Fruit fly (Drosophila melanogaster): ENCODE measurements around the gene D12.
A peak's percentile ranks its signal among the peaks of the same experiment; 100 is the strongest.

D12 gene

dm6 chr2L:8395996-8396699, 41.0 kb downstream of the D12 start, which contains the start of the genes Peritrophin-15a and CG13385:
Peritrophin-15a (minus strand) TSS chr2L:8396096.
CG13385 (plus strand) TSS chr2L:8396649.
- no peak for TF ChIP-seq CG17801 (GFP tag; optimal IDR thresholded peaks at IDR 0.05; ENCODE audit: partially characterized antibody)

dm6 chr2L:8394840-8395239, 42.3 kb downstream of the D12 start, which contains the start of gene Peritrophin-15b:
Peritrophin-15b (minus strand) TSS chr2L:8394940.
- no peak for TF ChIP-seq CG17801 (GFP tag; optimal IDR thresholded peaks at IDR 0.05; ENCODE audit: partially characterized antibody)

DNA sequence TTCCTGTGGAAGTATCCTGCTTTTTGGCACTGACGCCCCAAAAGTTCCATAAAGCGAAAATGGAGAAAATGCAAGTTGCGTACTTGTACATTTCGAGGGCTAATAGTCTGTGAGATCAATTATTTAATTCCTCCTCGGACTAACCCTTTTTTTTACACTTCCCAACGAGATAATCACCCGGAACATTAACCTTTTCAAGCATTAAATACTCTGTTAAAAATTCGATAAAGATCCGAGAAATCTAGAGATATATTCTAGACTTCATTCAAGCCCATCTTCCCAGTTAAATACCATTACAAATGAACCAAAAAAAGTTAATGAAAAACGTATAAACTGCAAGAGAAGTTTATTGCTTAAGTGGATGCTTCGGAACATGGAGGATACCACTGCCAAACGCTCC, 43.0 kb downstream of the D12 start, which contains the start of gene lectin-29Ca:
TSS of gene lectin-29Ca (minus strand) at position 101 of the 400 bp plus-strand sequence.
- no peak for TF ChIP-seq CG17801 (GFP tag; optimal IDR thresholded peaks at IDR 0.05; ENCODE audit: partially characterized antibody)

DNA sequence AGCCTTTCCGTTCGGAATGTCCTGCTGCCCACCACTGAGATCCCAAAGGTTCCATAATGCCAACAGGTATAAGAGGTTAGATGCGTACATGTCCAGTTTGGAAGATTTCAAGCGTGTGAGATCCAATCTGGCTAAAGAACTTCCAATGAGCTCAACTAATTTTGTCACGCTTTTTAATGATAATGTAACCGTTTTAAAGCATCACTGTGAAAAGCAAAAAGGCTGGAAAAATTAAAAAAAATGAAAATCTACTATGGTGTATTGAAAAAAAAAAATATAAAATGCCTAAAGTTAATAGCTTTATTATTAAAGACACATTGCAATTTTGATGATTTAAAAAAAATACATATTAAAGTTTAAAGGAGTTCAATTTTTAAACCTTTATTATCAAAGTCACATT, 44.0 kb downstream of the D12 start, which contains the start of gene Acp29AB:
TSS of gene Acp29AB (minus strand) at position 101 of the 400 bp plus-strand sequence.
- no peak for TF ChIP-seq CG17801 (GFP tag; optimal IDR thresholded peaks at IDR 0.05; ENCODE audit: partially characterized antibody)

DNA sequence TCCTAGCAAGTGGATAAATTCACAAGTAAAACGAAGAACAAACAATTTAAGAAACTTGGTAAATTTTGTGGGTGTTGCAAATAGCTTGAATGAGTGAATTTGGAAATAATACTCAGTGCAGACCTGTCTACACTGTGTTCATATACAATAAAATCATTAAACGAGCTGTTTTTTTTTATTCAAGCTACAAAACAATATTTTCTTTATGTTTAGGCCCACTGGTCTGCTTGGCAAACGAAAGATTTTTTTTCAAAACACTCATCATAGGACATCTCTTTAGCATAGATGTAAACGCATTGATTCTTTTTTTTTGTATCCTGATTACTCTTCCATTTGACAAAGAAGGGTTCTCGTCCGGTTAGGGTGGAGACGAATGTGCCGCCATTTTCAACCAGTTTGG, 44.9 kb downstream of the D12 start, which contains the start of gene CG42820:
TSS of gene CG42820 (minus strand) at position 101 of the 400 bp plus-strand sequence.
- no peak for TF ChIP-seq CG17801 (GFP tag; optimal IDR thresholded peaks at IDR 0.05; ENCODE audit: partially characterized antibody)

- TF ChIP-seq CG17801 (GFP tag; optimal IDR thresholded peaks at IDR 0.05; ENCODE audit: partially characterized antibody), result no peak
These were observed 47.9 kb downstream of the D12 start, which contains the start of gene CG42819 for dm6 chr2L:8389231-8389630. CG42819 (minus strand) TSS chr2L:8389331.

- TF ChIP-seq CG17801 (GFP tag; optimal IDR thresholded peaks at IDR 0.05; ENCODE audit: partially characterized antibody), result no peak
These were observed 51.3 kb downstream of the D12 start for dm6 chr2L:8385849-8386248.

DNA sequence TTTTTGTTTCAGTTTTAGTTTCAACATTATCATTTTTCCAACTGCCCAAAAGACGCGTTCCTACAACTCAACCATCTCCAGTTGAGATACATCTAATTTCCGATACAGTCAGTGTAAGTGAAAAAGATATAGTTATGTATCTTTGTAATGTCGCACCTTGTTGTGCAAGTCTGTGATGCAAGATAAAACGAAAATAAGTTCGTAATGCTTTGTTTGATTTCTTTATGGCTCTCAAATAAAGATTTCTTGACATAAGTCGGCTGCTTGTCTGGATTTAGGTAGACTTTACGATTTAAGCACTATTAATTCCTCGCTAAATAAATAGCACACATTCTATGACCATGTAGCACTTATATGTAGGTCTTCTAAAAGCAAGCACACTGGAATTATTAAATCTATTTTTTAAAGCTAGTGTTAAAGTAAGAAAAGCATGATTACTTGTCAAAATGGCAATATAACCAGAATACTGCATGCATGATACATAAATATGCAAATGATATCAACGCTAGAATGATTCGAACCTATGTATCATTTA, 52.1 kb downstream of the D12 start:
- no peak for TF ChIP-seq CG17801 (GFP tag; optimal IDR thresholded peaks at IDR 0.05; ENCODE audit: partially characterized antibody)

- peak; percentile 98 for TF ChIP-seq CG17801 (GFP tag; optimal IDR thresholded peaks at IDR 0.05; ENCODE audit: partially characterized antibody)
These were observed 53.0 kb downstream of the D12 start, which contains the start of the genes Dad1 and CG13384 for dm6 chr2L:8384108-8384601. Dad1 (minus strand) TSS chr2L:8384137. CG13384 (plus strand) TSS chr2L:8384455.

All from ovary, adult (tissue).